Worm (Caenorhabditis elegans) whole organism, L4/young adult: Measurements from ENCODE around the gene fipr-21.

Source experiments
- W03F9.2 ChIP-seq: fragments of 150-350 bp; optimal IDR thresholded peaks from 2 replicates; lab custom pipeline; 2014; ENCODE audit warnings: missing biosample characterization, missing genetic modification characterization
- dao-5 ChIP-seq: sonication (generic microtip); optimal IDR thresholded peaks from 2 replicates; lab custom pipeline; 2016; ENCODE audit warnings: missing genotype, missing genetic modification characterization, moderate library complexity, missing compliant biosample characterization
- him-1 ChIP-seq: sonication (generic microtip); optimal IDR thresholded peaks from 2 replicates; lab custom pipeline; 2016; ENCODE audit warnings: missing genotype, missing genetic modification reagents, missing genetic modification characterization, missing compliant biosample characterization

DNA sequence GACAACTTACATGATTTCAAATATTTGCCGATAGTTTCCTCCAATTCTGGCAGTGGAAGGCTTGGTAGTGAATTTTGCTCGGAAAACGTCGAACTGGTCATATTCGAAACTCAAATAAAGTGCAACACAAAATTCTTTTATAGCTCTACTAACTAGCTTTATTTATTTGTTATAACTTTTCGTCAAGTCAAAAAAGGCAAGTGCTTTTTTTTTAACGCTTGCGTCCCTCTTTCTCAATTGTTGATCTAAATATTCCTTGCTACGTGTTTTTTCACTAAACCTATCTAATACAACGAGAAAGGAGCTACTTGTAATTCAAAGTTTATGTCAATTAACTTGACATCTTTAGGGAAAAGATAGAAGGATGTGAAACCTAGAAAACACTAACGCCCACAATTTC lies 6.0 kb downstream of the fipr-21 start, which contains the start of gene F41E7.6:
- TF ChIP-seq him-1 (tag; lab: Kevin White, UChicago) (no peak), W03F9.2 (no peak), dao-5 (no peak)
